Fruit fly (Drosophila melanogaster) whole organism, embryonic: ENCODE data around the gene aop.

ENCODE experiments used
- Abd-B ChIP-seq: fragments of 200-800 bp; sonication (Bioruptor generic); optimal IDR thresholded peaks from 2 replicates; lab custom pipeline; 2018; ENCODE audit warnings: missing biosample characterization, mild to moderate bottlenecking, missing genetic modification characterization, moderate library complexity
- Aef1 ChIP-seq: fragments of 200-800 bp; sonication (Bioruptor generic); IDR thresholded peaks from 3 replicates; pipeline ENCODE4 v1.3.6; 2022; ENCODE audit warnings: missing biosample characterization, missing genetic modification characterization
- CG11247 ChIP-seq: fragments of 200-800 bp; sonication (Bioruptor generic); IDR thresholded peaks from 2 replicates; pipeline ENCODE4 v1.3.6; 2022; ENCODE audit warnings: missing biosample characterization, missing genetic modification characterization
- CG14050 ChIP-seq: fragments of 200-800 bp; sonication (Bioruptor generic); IDR thresholded peaks from 3 replicates; pipeline ENCODE4 v1.3.6; 2022; ENCODE audit warnings: missing biosample characterization, missing genetic modification characterization
- CG1529 ChIP-seq: fragments of 200-800 bp; sonication (Bioruptor generic); optimal IDR thresholded peaks from 3 replicates; lab custom pipeline; 2018; ENCODE audit warnings: missing biosample characterization, missing genetic modification characterization
- CG17568 ChIP-seq: fragments of 200-800 bp; sonication (Bioruptor generic); optimal IDR thresholded peaks from 2 replicates; lab custom pipeline; 2018; ENCODE audit warnings: missing biosample characterization, mild to moderate bottlenecking, missing genetic modification characterization, moderate library complexity
- CG1792 ChIP-seq: fragments of 200-800 bp; sonication (Bioruptor generic); optimal IDR thresholded peaks from 2 replicates; lab custom pipeline; 2016; ENCODE audit warnings: missing biosample characterization, missing genetic modification characterization
- CG2889 ChIP-seq: fragments of 200-800 bp; sonication (Bioruptor generic); IDR thresholded peaks from 3 replicates; pipeline ENCODE4 v1.3.6; 2022; ENCODE audit warnings: missing biosample characterization, missing genetic modification characterization
- CG31388 ChIP-seq: fragments of 200-800 bp; sonication (Bioruptor generic); optimal IDR thresholded peaks from 2 replicates; lab custom pipeline; 2016; ENCODE audit warnings: missing biosample characterization, missing genetic modification characterization
- CG32772 ChIP-seq: fragments of 200-800 bp; sonication (Bioruptor generic); IDR thresholded peaks from 2 replicates; pipeline ENCODE4 v1.3.6; 2022; ENCODE audit warnings: missing biosample characterization, missing genetic modification characterization
- CG3995 ChIP-seq: fragments of 200-800 bp; sonication (Bioruptor generic); optimal IDR thresholded peaks from 3 replicates; lab custom pipeline; 2016; ENCODE audit warnings: missing biosample characterization, missing genetic modification characterization
- CG4282 ChIP-seq: fragments of 200-800 bp; sonication (Bioruptor generic); optimal IDR thresholded peaks from 2 replicates; lab custom pipeline; 2016; ENCODE audit warnings: missing biosample characterization, missing genetic modification characterization
- CG4360 ChIP-seq: fragments of 200-800 bp; sonication (Bioruptor generic); IDR thresholded peaks from 2 replicates; pipeline ENCODE4 v1.3.6; 2022; ENCODE audit warnings: missing biosample characterization, missing genetic modification characterization
- CG4854 ChIP-seq: fragments of 200-800 bp; sonication (Bioruptor generic); optimal IDR thresholded peaks from 2 replicates; lab custom pipeline; 2016; ENCODE audit warnings: missing biosample characterization, missing genetic modification characterization, inconsistent platforms
- CG6272 ChIP-seq: fragments of 200-800 bp; sonication (Bioruptor generic); IDR thresholded peaks from 2 replicates; pipeline ENCODE4 v1.3.6; 2022; ENCODE audit warnings: missing biosample characterization, missing genetic modification characterization
- CG6813 ChIP-seq: fragments of 200-800 bp; sonication (Bioruptor generic); optimal IDR thresholded peaks from 2 replicates; lab custom pipeline; 2017; ENCODE audit warnings: missing biosample characterization, missing genetic modification characterization, mild to moderate bottlenecking, moderate library complexity, missing genetic modification reagents
- CG7987 ChIP-seq: fragments of 200-800 bp; sonication (Bioruptor generic); optimal IDR thresholded peaks from 2 replicates; lab custom pipeline; 2018; ENCODE audit warnings: missing biosample characterization, mild to moderate bottlenecking, missing genetic modification characterization, moderate library complexity
- CG9932 ChIP-seq: fragments of 200-800 bp; sonication (Bioruptor generic); IDR thresholded peaks from 2 replicates; pipeline ENCODE4 v1.3.6; 2022; ENCODE audit warnings: missing biosample characterization, missing genetic modification characterization
- Drgx ChIP-seq: fragments of 200-800 bp; sonication (Bioruptor generic); IDR thresholded peaks from 2 replicates; pipeline ENCODE4 v1.3.6; 2022; ENCODE audit warnings: missing biosample characterization, missing genetic modification characterization
- Gug ChIP-seq: fragments of 200-800 bp; sonication (Bioruptor generic); IDR thresholded peaks from 4 replicates; pipeline ENCODE4 v1.3.6; 2022; ENCODE audit warnings: missing biosample characterization, missing genetic modification characterization
- Hey ChIP-seq: fragments of 200-800 bp; sonication (Bioruptor generic); optimal IDR thresholded peaks from 3 replicates; lab custom pipeline; 2018; ENCODE audit warnings: missing biosample characterization, mild to moderate bottlenecking, missing genetic modification characterization
- Hmr ChIP-seq: fragments of 200-800 bp; sonication (Bioruptor generic); optimal IDR thresholded peaks from 3 replicates; lab custom pipeline; 2017; ENCODE audit warnings: mild to moderate bottlenecking, missing biosample characterization, missing genetic modification reagents, missing genetic modification characterization
- Lpt ChIP-seq: fragments of >200 bp; optimal IDR thresholded peaks from 2 replicates; lab custom pipeline; 2018; ENCODE audit warnings: missing biosample characterization, missing genetic modification characterization
- Mrtf ChIP-seq: fragments of 200-800 bp; sonication (Bioruptor generic); IDR thresholded peaks from 3 replicates; pipeline ENCODE4 v1.3.6; 2022; ENCODE audit warnings: missing biosample characterization, missing genetic modification characterization
- Nf-YB ChIP-seq: fragments of 200-800 bp; sonication (Bioruptor generic); optimal IDR thresholded peaks from 3 replicates; lab custom pipeline; 2019; ENCODE audit warnings: missing biosample characterization, mild to moderate bottlenecking, missing genetic modification characterization, moderate library complexity
- Nf-YC ChIP-seq: fragments of 200-800 bp; optimal IDR thresholded peaks from 3 replicates; lab custom pipeline; 2019; ENCODE audit warnings: missing biosample characterization, mild to moderate bottlenecking, missing genetic modification characterization, moderate library complexity
- Oaz ChIP-seq: fragments of 200-800 bp; sonication (Bioruptor generic); IDR thresholded peaks from 2 replicates; pipeline ENCODE4 v1.3.6; 2022; ENCODE audit warnings: missing biosample characterization, missing genetic modification characterization
- Oli ChIP-seq: fragments of 200-800 bp; sonication (Bioruptor generic); optimal IDR thresholded peaks from 2 replicates; lab custom pipeline; 2018; ENCODE audit warnings: missing biosample characterization, mild to moderate bottlenecking, missing genetic modification characterization, moderate library complexity
- TFAM ChIP-seq: fragments of 200-800 bp; sonication (Bioruptor generic); optimal IDR thresholded peaks from 2 replicates; lab custom pipeline; 2017; ENCODE audit warnings: missing biosample characterization, missing genetic modification characterization, inconsistent platforms
- Tbp ChIP-seq: fragments of >200 bp; optimal IDR thresholded peaks from 2 replicates; lab custom pipeline; 2018; ENCODE audit warnings: missing biosample characterization, missing genetic modification characterization
- Xrp1 ChIP-seq: fragments of 200-800 bp; sonication (Bioruptor generic); IDR thresholded peaks from 2 replicates; pipeline ENCODE4 v1.3.6; 2022; ENCODE audit warnings: missing biosample characterization, missing genetic modification characterization
- ap ChIP-seq: fragments of 200-800 bp; sonication (Bioruptor generic); IDR thresholded peaks from 2 replicates; pipeline ENCODE4 v1.3.6; 2022; ENCODE audit warnings: missing biosample characterization, missing genetic modification characterization
- cas ChIP-seq: fragments of 200-800 bp; sonication (Bioruptor generic); IDR thresholded peaks from 2 replicates; pipeline ENCODE4 v1.3.6; 2022; ENCODE audit warnings: missing biosample characterization, missing genetic modification characterization
- da ChIP-seq: fragments of 200-800 bp; sonication (Bioruptor generic); optimal IDR thresholded peaks from 2 replicates; lab custom pipeline; 2016; ENCODE audit warnings: missing biosample characterization, missing genetic modification characterization
- dysf ChIP-seq: fragments of 200-800 bp; sonication (Bioruptor generic); IDR thresholded peaks from 3 replicates; pipeline ENCODE4 v1.3.6; 2022; ENCODE audit warnings: missing biosample characterization, missing genetic modification characterization
- inv ChIP-seq: fragments of 200-800 bp; sonication (Bioruptor generic); IDR thresholded peaks from 2 replicates; pipeline ENCODE4 v1.3.6; 2022; ENCODE audit warnings: missing biosample characterization, missing genetic modification characterization; ENCODE audit not compliant: partially characterized antibody
- jing ChIP-seq: fragments of 200-800 bp; sonication (Bioruptor generic); optimal IDR thresholded peaks from 2 replicates; lab custom pipeline; 2018; ENCODE audit warnings: missing biosample characterization, mild to moderate bottlenecking, missing genetic modification characterization
- klu ChIP-seq: fragments of 200-800 bp; sonication (Bioruptor generic); IDR thresholded peaks from 2 replicates; pipeline ENCODE4 v1.3.6; 2022; ENCODE audit warnings: missing biosample characterization, missing genetic modification characterization
- kni ChIP-seq: fragments of 200-800 bp; sonication (Bioruptor generic); optimal IDR thresholded peaks from 3 replicates; lab custom pipeline; 2017; ENCODE audit warnings: mild to moderate bottlenecking, missing biosample characterization, missing genetic modification reagents, missing genetic modification characterization
- knrl ChIP-seq: fragments of 200-800 bp; sonication (Bioruptor generic); IDR thresholded peaks from 3 replicates; pipeline ENCODE4 v1.3.6; 2022; ENCODE audit warnings: missing biosample characterization, missing genetic modification characterization; ENCODE audit not compliant: partially characterized antibody
- lab ChIP-seq: fragments of 200-800 bp; sonication (Bioruptor generic); optimal IDR thresholded peaks from 3 replicates; lab custom pipeline; 2017; ENCODE audit warnings: missing biosample characterization, missing genetic modification characterization, mild to moderate bottlenecking, moderate library complexity, missing genetic modification reagents
- maf-S ChIP-seq: fragments of 200-800 bp; sonication (Bioruptor generic); optimal IDR thresholded peaks from 2 replicates; lab custom pipeline; 2016; ENCODE audit warnings: missing biosample characterization, missing genetic modification characterization
- nom ChIP-seq: fragments of 200-800 bp; sonication (Bioruptor generic); optimal IDR thresholded peaks from 2 replicates; lab custom pipeline; 2017; ENCODE audit warnings: missing biosample characterization, missing genetic modification characterization, mild to moderate bottlenecking, moderate library complexity, missing genetic modification reagents
- pita ChIP-seq: fragments of 200-800 bp; sonication (Bioruptor generic); optimal IDR thresholded peaks from 2 replicates; lab custom pipeline; 2017; ENCODE audit warnings: missing biosample characterization, mild to moderate bottlenecking, missing genetic modification characterization
- pnt ChIP-seq: fragments of 200-800 bp; sonication (Bioruptor generic); optimal IDR thresholded peaks from 3 replicates; lab custom pipeline; 2016; ENCODE audit warnings: missing biosample characterization, missing genetic modification characterization
- pzg ChIP-seq: fragments of 200-800 bp; sonication (Bioruptor generic); optimal IDR thresholded peaks from 3 replicates; lab custom pipeline; 2018; ENCODE audit warnings: missing biosample characterization, mild to moderate bottlenecking, missing genetic modification characterization, moderate library complexity
- rib ChIP-seq: fragments of 200-800 bp; sonication (Bioruptor generic); IDR thresholded peaks from 2 replicates; pipeline ENCODE4 v1.3.6; 2022; ENCODE audit warnings: missing biosample characterization, missing genetic modification characterization
- sqz ChIP-seq: fragments of 200-800 bp; sonication (Bioruptor generic); optimal IDR thresholded peaks from 3 replicates; lab custom pipeline; 2018; ENCODE audit warnings: missing biosample characterization, mild to moderate bottlenecking, missing genetic modification characterization
- tin ChIP-seq: fragments of 200-800 bp; sonication (Bioruptor generic); optimal IDR thresholded peaks from 3 replicates; lab custom pipeline; 2016; ENCODE audit warnings: missing biosample characterization, missing genetic modification characterization
- unc-4 ChIP-seq: fragments of 200-800 bp; sonication (Bioruptor generic); IDR thresholded peaks from 2 replicates; pipeline ENCODE4 v1.3.6; 2022; ENCODE audit warnings: missing biosample characterization, missing genetic modification characterization; ENCODE audit not compliant: partially characterized antibody
- usp ChIP-seq: fragments of >200 bp; optimal IDR thresholded peaks from 2 replicates; lab custom pipeline; 2017; ENCODE audit warnings: missing biosample characterization, missing genetic modification characterization
- vvl ChIP-seq: fragments of 200-800 bp; sonication (Bioruptor generic); IDR thresholded peaks from 2 replicates; pipeline ENCODE4 v1.3.6; 2022; ENCODE audit warnings: missing biosample characterization, missing genetic modification characterization

The aop gene

DNA sequence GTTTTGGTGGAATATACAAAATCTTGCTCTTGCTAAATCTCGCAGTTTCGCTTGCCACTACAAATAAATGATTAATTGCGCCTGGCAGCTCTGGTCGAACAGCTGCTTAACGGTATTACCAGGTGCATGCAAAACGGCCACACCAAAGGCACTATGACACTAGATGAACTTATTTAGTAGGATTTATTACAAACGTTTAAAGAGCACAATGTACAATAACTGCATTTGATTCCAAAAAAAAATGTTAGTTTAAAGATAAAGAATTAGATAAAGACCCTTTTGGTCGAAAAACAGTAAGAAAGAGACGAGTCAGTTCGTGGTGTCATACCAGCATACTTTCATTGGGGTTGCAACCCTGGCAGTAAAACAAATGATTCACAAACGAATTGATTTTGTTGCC lies 31.3 kb downstream of the aop start, which contains the start of the genes CG11723 and Tbcd (continued):
- no peak for TF ChIP-seq kni (GFP tag; lab: Kevin White, UChicago)
- peak; percentile 65 for TF ChIP-seq pzg (GFP tag; lab: Kevin White, UChicago)
- TF ChIP-seq rib (GFP tag; lab: Robert Waterston, UW) = peak; percentile 85
- TF ChIP-seq CG4360 = peak; percentile 68
- TF ChIP-seq sqz (GFP tag; lab: Kevin White, UChicago) = peak; percentile 51
- TF ChIP-seq Mrtf = peak; percentile 91
- TF ChIP-seq Aef1 = peak; percentile 85
- TF ChIP-seq CG4282 (GFP tag; lab: Kevin White, UChicago) = peak; percentile 72
- peak; percentile 90 for TF ChIP-seq CG9932
- peak; percentile 86 for TF ChIP-seq tin (GFP tag; lab: Kevin White, UChicago)
- TF ChIP-seq nom (GFP tag; lab: Kevin White, UChicago) = peak; percentile 73
- no peak for TF ChIP-seq CG6813
- 0 out of 2 replicates have a peak, but pooled peaks have one; percentile 38 for TF ChIP-seq unc-4 (GFP tag; lab: Robert Waterston, UW)
- TF ChIP-seq inv (GFP tag; lab: Robert Waterston, UW) = no peak
- TF ChIP-seq ap (GFP tag; lab: Robert Waterston, UW) = peak; percentile 90
- peak; percentile 68 for TF ChIP-seq CG4854 (GFP tag; lab: Kevin White, UChicago)
- TF ChIP-seq Lpt (GFP tag; lab: Kevin White, UChicago) = no peak
- peak; percentile 82 for TF ChIP-seq Oli (tag; lab: Kevin White, UChicago)
- TF ChIP-seq CG31388 = peak; percentile 64
- peak; percentile 91 for TF ChIP-seq CG32772 (GFP tag; lab: Robert Waterston, UW)
- TF ChIP-seq CG1529 (GFP tag; lab: Kevin White, UChicago) = no peak
- peak; percentile 76 for TF ChIP-seq CG1792 (GFP tag; lab: Kevin White, UChicago)
- TF ChIP-seq Drgx = peak; percentile 91
- TF ChIP-seq Hey (tag; lab: Kevin White, UChicago) = no peak
- no peak for TF ChIP-seq CG17568 (GFP tag; lab: Kevin White, UChicago)
- TF ChIP-seq CG2889 (GFP tag; lab: Robert Waterston, UW) = peak; percentile 87
- peak; percentile 52; the same call in 2 of the 3 replicates for TF ChIP-seq knrl (GFP tag; lab: Robert Waterston, UW)
- peak; percentile 81 for TF ChIP-seq cas
- no peak for TF ChIP-seq Tbp (GFP tag; lab: Kevin White, UChicago)
- peak; percentile 86 for TF ChIP-seq Oaz (GFP tag; lab: Robert Waterston, UW)
- TF ChIP-seq klu (GFP tag; lab: Robert Waterston, UW) = peak; percentile 77
- TF ChIP-seq jing (GFP tag; lab: Kevin White, UChicago) = no peak
- TF ChIP-seq TFAM (GFP tag; lab: Kevin White, UChicago) = peak; percentile 24
- peak; percentile 67 for TF ChIP-seq Nf-YB (GFP tag; lab: Kevin White, UChicago)
- no peak for TF ChIP-seq Nf-YC (tag; lab: Kevin White, UChicago)
- no peak for TF ChIP-seq pita (GFP tag; lab: Kevin White, UChicago)
- peak; percentile 73 for TF ChIP-seq maf-S (GFP tag; lab: Kevin White, UChicago)
- peak; percentile 89 for TF ChIP-seq Abd-B
- no peak for TF ChIP-seq Hmr (GFP tag; lab: Kevin White, UChicago)
- TF ChIP-seq pnt (GFP tag; lab: Kevin White, UChicago) = peak; percentile 82
- peak; percentile 58 for TF ChIP-seq CG3995 (GFP tag; lab: Kevin White, UChicago)
- TF ChIP-seq da (GFP tag; lab: Kevin White, UChicago) = peak; percentile 78
- TF ChIP-seq Xrp1 = peak; percentile 96
- TF ChIP-seq vvl (GFP tag; lab: Robert Waterston, UW) = peak; percentile 97
- peak; percentile 85 for TF ChIP-seq CG11247
- TF ChIP-seq CG6272 (GFP tag; lab: Robert Waterston, UW) = peak; percentile 82
- no peak for TF ChIP-seq usp (GFP tag; lab: Kevin White, UChicago)
- peak; percentile 90 for TF ChIP-seq CG14050 (GFP tag; lab: Robert Waterston, UW)
- peak; percentile 94 for TF ChIP-seq dysf
- no peak for TF ChIP-seq lab
- peak; percentile 59 for TF ChIP-seq CG7987
- no peak; the same call in none of the 4 replicates for TF ChIP-seq Gug
